Fruit fly (Drosophila melanogaster) whole organism, embryonic: ENCODE data around the gene smg.
A peak's percentile ranks its signal among the peaks of the same experiment; 100 is the strongest.

ENCODE experiments used
- Atf6 ChIP-seq: fragments of 200-800 bp; sonication (Bioruptor generic); IDR thresholded peaks from 2 replicates; pipeline ENCODE4 v1.3.6; 2022; ENCODE audit warnings: missing biosample characterization, missing genetic modification characterization
- Blimp-1 ChIP-seq: fragments of 200-800 bp; sonication (Bioruptor generic); optimal IDR thresholded peaks from 3 replicates; lab custom pipeline; 2018; ENCODE audit warnings: missing biosample characterization, missing genetic modification characterization, mild to moderate bottlenecking, moderate library complexity, missing genetic modification reagents
- CG10209 ChIP-seq: fragments of 200-800 bp; sonication (Bioruptor generic); optimal IDR thresholded peaks from 3 replicates; lab custom pipeline; 2017; ENCODE audit warnings: missing biosample characterization, mild to moderate bottlenecking, missing genetic modification characterization, missing genetic modification reagents
- CG1024 ChIP-seq: fragments of 200-800 bp; sonication (Bioruptor generic); IDR thresholded peaks from 2 replicates; pipeline ENCODE4 v1.3.6; 2022; ENCODE audit warnings: missing biosample characterization, missing genetic modification characterization
- CG10543 ChIP-seq: fragments of 200-800 bp; sonication (Bioruptor generic); optimal IDR thresholded peaks from 3 replicates; lab custom pipeline; 2017; ENCODE audit warnings: missing biosample characterization, mild to moderate bottlenecking, missing genetic modification characterization, moderate library complexity
- CG11247 ChIP-seq: fragments of 200-800 bp; sonication (Bioruptor generic); IDR thresholded peaks from 2 replicates; pipeline ENCODE4 v1.3.6; 2022; ENCODE audit warnings: missing biosample characterization, missing genetic modification characterization
- CG12219 ChIP-seq: fragments of 200-800 bp; sonication (Bioruptor generic); optimal IDR thresholded peaks from 3 replicates; lab custom pipeline; 2018; ENCODE audit warnings: missing biosample characterization, mild to moderate bottlenecking, missing genetic modification characterization
- CG12659 ChIP-seq: fragments of 200-800 bp; sonication (Bioruptor generic); optimal IDR thresholded peaks from 3 replicates; lab custom pipeline; 2017; ENCODE audit warnings: mild to moderate bottlenecking, missing biosample characterization, missing genetic modification reagents, missing genetic modification characterization
- CG12942 ChIP-seq: fragments of 200-800 bp; sonication (Bioruptor generic); optimal IDR thresholded peaks from 3 replicates; lab custom pipeline; 2016; ENCODE audit warnings: missing biosample characterization, missing genetic modification characterization
- CG13287 ChIP-seq: fragments of 200-800 bp; sonication (Bioruptor generic); IDR thresholded peaks from 2 replicates; pipeline ENCODE4 v1.3.6; 2022; ENCODE audit warnings: missing biosample characterization, missing genetic modification characterization; ENCODE audit not compliant: partially characterized antibody
- CG16863 ChIP-seq: fragments of 200-800 bp; sonication (Bioruptor generic); optimal IDR thresholded peaks from 3 replicates; lab custom pipeline; 2016; ENCODE audit warnings: missing biosample characterization, missing genetic modification characterization
- CG17359 ChIP-seq: fragments of 200-800 bp; sonication (Bioruptor generic); optimal IDR thresholded peaks from 3 replicates; lab custom pipeline; 2018; ENCODE audit warnings: missing biosample characterization, mild to moderate bottlenecking, missing genetic modification characterization, moderate library complexity
- CG2199 ChIP-seq: fragments of 200-800 bp; sonication (Bioruptor generic); IDR thresholded peaks from 3 replicates; pipeline ENCODE4 v1.3.6; 2022; ENCODE audit warnings: missing biosample characterization, missing genetic modification characterization
- CG2202 ChIP-seq: fragments of 200-800 bp; sonication (Bioruptor generic); optimal IDR thresholded peaks from 2 replicates; lab custom pipeline; 2018; ENCODE audit warnings: missing biosample characterization, mild to moderate bottlenecking, missing genetic modification characterization
- CG2889 ChIP-seq: fragments of 200-800 bp; sonication (Bioruptor generic); IDR thresholded peaks from 3 replicates; pipeline ENCODE4 v1.3.6; 2022; ENCODE audit warnings: missing biosample characterization, missing genetic modification characterization
- CG31388 ChIP-seq: fragments of 200-800 bp; sonication (Bioruptor generic); optimal IDR thresholded peaks from 2 replicates; lab custom pipeline; 2016; ENCODE audit warnings: missing biosample characterization, missing genetic modification characterization
- CG31441 ChIP-seq: fragments of 200-800 bp; sonication (Bioruptor generic); IDR thresholded peaks from 2 replicates; pipeline ENCODE4 v1.3.6; 2022; ENCODE audit warnings: missing biosample characterization, missing genetic modification characterization
- CG34376 ChIP-seq: fragments of 200-800 bp; sonication (Bioruptor generic); optimal IDR thresholded peaks from 2 replicates; lab custom pipeline; 2018; ENCODE audit warnings: missing biosample characterization, mild to moderate bottlenecking, missing genetic modification characterization
- CG42726 ChIP-seq: fragments of 200-800 bp; sonication (Bioruptor generic); IDR thresholded peaks from 2 replicates; pipeline ENCODE4 v1.3.6; 2022; ENCODE audit warnings: missing biosample characterization, missing genetic modification characterization; ENCODE audit not compliant: partially characterized antibody
- CG4404 ChIP-seq: fragments of 200-800 bp; sonication (Bioruptor generic); IDR thresholded peaks from 2 replicates; pipeline ENCODE4 v1.3.6; 2022; ENCODE audit warnings: missing biosample characterization, missing genetic modification characterization
- CG4730 ChIP-seq: fragments of 200-800 bp; sonication (Bioruptor generic); IDR thresholded peaks from 2 replicates; pipeline ENCODE4 v1.3.6; 2022; ENCODE audit warnings: missing biosample characterization, missing genetic modification characterization
- CG6254 ChIP-seq: fragments of 200-800 bp; sonication (Bioruptor generic); optimal IDR thresholded peaks from 3 replicates; lab custom pipeline; 2017; ENCODE audit warnings: mild to moderate bottlenecking, missing biosample characterization, missing genetic modification reagents, missing genetic modification characterization
- CG8290 ChIP-seq, 3 experiments: fragments of 200-800 bp; sonication (Bioruptor generic); optimal IDR thresholded peaks; 2 replicates each; lab custom pipeline; 2016 to 2019; ENCODE audit warnings: missing biosample characterization in 3 of 3, missing genetic modification characterization in 3 of 3, mild to moderate bottlenecking in 2 of 3, moderate library complexity in 1 of 3
- CG8765 ChIP-seq: fragments of 200-800 bp; sonication (Bioruptor generic); IDR thresholded peaks from 2 replicates; pipeline ENCODE4 v1.3.6; 2022; ENCODE audit warnings: missing biosample characterization, missing genetic modification characterization
- Dek ChIP-seq: fragments of 200-800 bp; sonication (Bioruptor generic); optimal IDR thresholded peaks from 3 replicates; lab custom pipeline; 2019; ENCODE audit warnings: missing biosample characterization, mild to moderate bottlenecking, missing genetic modification characterization, moderate library complexity
- Doc3 ChIP-seq: fragments of 200-800 bp; sonication (Bioruptor generic); IDR thresholded peaks from 3 replicates; pipeline ENCODE4 v1.3.6; 2022; ENCODE audit warnings: missing biosample characterization, missing genetic modification characterization; ENCODE audit not compliant: partially characterized antibody
- H2.0 ChIP-seq: fragments of 200-800 bp; sonication (Bioruptor generic); IDR thresholded peaks from 2 replicates; pipeline ENCODE4 v1.3.6; 2022; ENCODE audit warnings: missing biosample characterization, missing genetic modification characterization
- HLH3B ChIP-seq: fragments of 200-800 bp; sonication (Bioruptor generic); IDR thresholded peaks from 2 replicates; pipeline ENCODE4 v1.3.6; 2022; ENCODE audit warnings: missing biosample characterization, missing genetic modification characterization
- Hr51 ChIP-seq, 2 experiments: fragments of 200-800 bp; sonication (Bioruptor generic); optimal IDR thresholded peaks; 2 replicates in 1 of 2; 3 replicates in 1 of 2; lab custom pipeline; 2016 to 2018; ENCODE audit warnings: missing biosample characterization in 2 of 2, missing genetic modification characterization in 2 of 2, mild to moderate bottlenecking in 1 of 2, moderate library complexity in 1 of 2
- Lpt ChIP-seq: fragments of >200 bp; optimal IDR thresholded peaks from 2 replicates; lab custom pipeline; 2018; ENCODE audit warnings: missing biosample characterization, missing genetic modification characterization
- Neu2 ChIP-seq: fragments of 200-800 bp; sonication (Bioruptor generic); optimal IDR thresholded peaks from 3 replicates; lab custom pipeline; 2016; ENCODE audit warnings: missing biosample characterization, missing genetic modification characterization, borderline replicate concordance
- cg ChIP-seq: fragments of 200-800 bp; sonication (Bioruptor generic); optimal IDR thresholded peaks from 3 replicates; lab custom pipeline; 2019; ENCODE audit warnings: missing biosample characterization, mild to moderate bottlenecking, missing genetic modification characterization, moderate library complexity
- chif ChIP-seq, 2 experiments: fragments of 200-800 bp; sonication (Bioruptor generic); optimal IDR thresholded peaks; 3 replicates each; lab custom pipeline; 2016; ENCODE audit warnings: missing biosample characterization in 2 of 2, missing genetic modification characterization in 2 of 2
- chn ChIP-seq: fragments of 200-800 bp; sonication (Bioruptor generic); optimal IDR thresholded peaks from 2 replicates; lab custom pipeline; 2016; ENCODE audit warnings: missing biosample characterization, missing genetic modification characterization
- fd3F ChIP-seq: fragments of 200-800 bp; sonication (Bioruptor generic); optimal IDR thresholded peaks from 2 replicates; lab custom pipeline; 2018; ENCODE audit warnings: missing biosample characterization, mild to moderate bottlenecking, missing genetic modification characterization, moderate library complexity
- ken ChIP-seq: fragments of 200-800 bp; sonication (Bioruptor generic); IDR thresholded peaks from 3 replicates; pipeline ENCODE4 v1.3.6; 2022; ENCODE audit warnings: missing biosample characterization, missing genetic modification characterization
- knrl ChIP-seq: fragments of 200-800 bp; sonication (Bioruptor generic); IDR thresholded peaks from 3 replicates; pipeline ENCODE4 v1.3.6; 2022; ENCODE audit warnings: missing biosample characterization, missing genetic modification characterization; ENCODE audit not compliant: partially characterized antibody
- lmd ChIP-seq: fragments of 200-800 bp; sonication (Bioruptor generic); IDR thresholded peaks from 2 replicates; pipeline ENCODE4 v1.3.6; 2022; ENCODE audit warnings: missing biosample characterization, missing genetic modification characterization
- lola ChIP-seq, 3 experiments: fragments of >200 bp in 2 of 3; fragments of 200-800 bp in 1 of 3; sonication (Bioruptor generic) in 1 of 3; optimal IDR thresholded peaks; 2 replicates each; lab custom pipeline; 2017 to 2019; ENCODE audit warnings: missing biosample characterization in 3 of 3, missing genetic modification characterization in 3 of 3, mild to moderate bottlenecking in 1 of 3, moderate library complexity in 1 of 3
- oc ChIP-seq: fragments of 200-800 bp; sonication (Bioruptor generic); optimal IDR thresholded peaks from 2 replicates; lab custom pipeline; 2018; ENCODE audit warnings: missing biosample characterization, mild to moderate bottlenecking, missing genetic modification characterization, moderate library complexity
- pita ChIP-seq: fragments of 200-800 bp; sonication (Bioruptor generic); optimal IDR thresholded peaks from 2 replicates; lab custom pipeline; 2017; ENCODE audit warnings: missing biosample characterization, mild to moderate bottlenecking, missing genetic modification characterization
- pnt ChIP-seq: fragments of 200-800 bp; sonication (Bioruptor generic); optimal IDR thresholded peaks from 3 replicates; lab custom pipeline; 2016; ENCODE audit warnings: missing biosample characterization, missing genetic modification characterization
- sd ChIP-seq: fragments of 200-800 bp; sonication (Bioruptor generic); optimal IDR thresholded peaks from 3 replicates; lab custom pipeline; 2018; ENCODE audit warnings: missing biosample characterization, mild to moderate bottlenecking, missing genetic modification characterization, moderate library complexity
- so ChIP-seq: fragments of 200-800 bp; sonication (Bioruptor generic); IDR thresholded peaks from 3 replicates; pipeline ENCODE4 v1.3.6; 2022; ENCODE audit warnings: missing biosample characterization, missing genetic modification characterization
- ssp ChIP-seq: fragments of 200-800 bp; sonication (Bioruptor generic); IDR thresholded peaks from 2 replicates; pipeline ENCODE4 v1.3.6; 2022; ENCODE audit warnings: missing biosample characterization, missing genetic modification characterization
- toy ChIP-seq: fragments of 200-800 bp; sonication (Bioruptor generic); IDR thresholded peaks from 2 replicates; pipeline ENCODE4 v1.3.6; 2022; ENCODE audit warnings: missing biosample characterization, missing genetic modification characterization
- twi ChIP-seq: fragments of 200-800 bp; optimal IDR thresholded peaks from 2 replicates; lab custom pipeline; 2019; ENCODE audit warnings: missing biosample characterization, mild to moderate bottlenecking, missing genetic modification characterization, moderate library complexity

Gene smg

DNA sequence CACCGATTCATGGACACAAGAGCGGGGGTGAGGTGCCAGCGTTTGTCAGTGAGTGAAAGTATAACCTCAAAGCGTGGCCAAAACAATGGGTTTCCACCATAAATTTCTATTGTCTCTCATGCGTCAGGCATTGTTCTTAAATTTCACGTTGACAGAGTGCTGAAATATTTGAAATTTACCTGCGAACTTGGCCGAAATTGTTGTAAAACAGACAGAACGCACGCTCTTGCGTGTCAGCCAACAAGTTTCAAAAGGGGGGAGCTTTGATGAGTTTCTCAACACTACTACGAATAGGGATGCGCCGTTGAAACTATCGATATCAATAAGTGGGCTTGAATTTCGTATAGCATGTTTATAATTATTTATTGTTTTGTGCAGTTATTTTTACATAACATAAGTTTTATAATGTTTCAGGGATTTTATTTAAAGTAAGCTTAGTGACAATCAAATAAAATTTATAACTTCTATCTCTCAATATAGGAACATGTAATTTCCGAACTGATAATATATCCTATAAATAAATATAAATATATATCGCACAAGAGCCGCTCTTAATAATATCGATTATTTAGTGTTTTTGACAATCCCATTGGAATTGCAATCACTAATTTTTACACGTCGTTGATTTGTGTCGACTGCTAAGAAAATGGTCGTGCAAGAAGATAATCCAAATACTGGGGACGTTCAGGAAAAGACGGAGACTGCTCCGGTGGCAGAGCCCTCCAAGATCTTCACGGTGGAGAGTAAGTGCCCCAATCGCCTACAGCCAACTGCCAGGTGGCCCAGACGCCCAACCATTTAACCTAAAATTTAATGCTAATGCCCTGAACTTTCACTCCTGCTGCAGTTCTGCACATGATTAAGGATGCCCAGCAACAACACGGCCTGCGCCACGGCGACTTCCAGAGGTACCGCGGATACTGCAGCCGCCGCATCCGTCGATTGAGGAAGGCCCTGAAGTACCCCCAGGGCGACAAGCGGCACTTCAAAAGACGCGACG, 23.0 kb downstream of the smg start, which contains the start of the genes pix and Srp68:
pix (minus strand) TSS at position 288 of the 1,000 bp plus-strand sequence.
Srp68 (plus strand) TSS at position 569 of the 1,000 bp plus-strand sequence.
- TF ChIP-seq so (GFP tag; lab: Robert Waterston, UW) (no peak), lola (GFP tag; optimal IDR thresholded peaks at IDR 0.05; lab: Kevin White, UChicago) (peak in 1 of 3 experiments; percentile 75), CG16863 (GFP tag; lab: Kevin White, UChicago) (peak; percentile 10), oc (tag; lab: Kevin White, UChicago) (no peak), CG10209 (GFP tag; lab: Kevin White, UChicago) (peak; percentile 61), toy (GFP tag; lab: Robert Waterston, UW) (no peak), CG13287 (GFP tag; lab: Robert Waterston, UW) (peak; percentile 85), CG1024 (GFP tag; lab: Robert Waterston, UW) (no peak), Neu2 (GFP tag; lab: Kevin White, UChicago) (no peak), ken (GFP tag; lab: Robert Waterston, UW) (0 out of 3 replicates have a peak, but pooled peaks have one; percentile 48), HLH3B (GFP tag; lab: Robert Waterston, UW) (no peak), pnt (no peak), CG31388 (no peak), CG42726 (GFP tag; lab: Robert Waterston, UW) (no peak), CG12659 (GFP tag; lab: Kevin White, UChicago) (peak; percentile 82), twi (tag; lab: Kevin White, UChicago) (peak; percentile 63), CG8290 (GFP tag; optimal IDR thresholded peaks at IDR 0.05; lab: Kevin White, UChicago) (peak; percentile 53), CG8290 (tag; optimal IDR thresholded peaks at IDR 0.05; lab: Kevin White, UChicago) (peak in 1 of 2 experiments; percentile 39), chn (GFP tag; lab: Kevin White, UChicago) (peak; percentile 59), Dek (peak; percentile 60), CG17359 (tag; lab: Kevin White, UChicago) (peak; percentile 27), chif (GFP tag; optimal IDR thresholded peaks at IDR 0.05; lab: Kevin White, UChicago) (peak; percentile 13 to 47), H2.0 (GFP tag; lab: Robert Waterston, UW) (no peak), knrl (peak; percentile 93), cg (GFP tag; lab: Kevin White, UChicago) (no peak), Lpt (no peak), Hr51 (GFP tag; optimal IDR thresholded peaks at IDR 0.05; lab: Kevin White, UChicago) (peak in 1 of 2 experiments; percentile 14), CG2202 (tag; lab: Kevin White, UChicago) (no peak), lmd (GFP tag; lab: Robert Waterston, UW) (peak; percentile 46), CG31441 (GFP tag; lab: Robert Waterston, UW) (no peak), CG34376 (GFP tag; lab: Kevin White, UChicago) (peak; percentile 30), CG8765 (GFP tag; lab: Robert Waterston, UW) (no peak), CG2199 (GFP tag; lab: Robert Waterston, UW) (no peak), CG12942 (GFP tag; lab: Kevin White, UChicago) (peak; percentile 31), CG4730 (GFP tag; lab: Robert Waterston, UW) (no peak), CG10543 (GFP tag; lab: Kevin White, UChicago) (peak; percentile 81), fd3F (GFP tag; lab: Kevin White, UChicago) (peak; percentile 43), ssp (GFP tag; lab: Robert Waterston, UW) (no peak), CG12219 (GFP tag; lab: Kevin White, UChicago) (no peak), sd (tag; lab: Kevin White, UChicago) (no peak), CG6254 (GFP tag; lab: Kevin White, UChicago) (no peak), Blimp-1 (GFP tag; lab: Kevin White, UChicago) (peak; percentile 76), Doc3 (GFP tag; lab: Robert Waterston, UW) (peak; percentile 83), pita (no peak), CG4404 (GFP tag; lab: Robert Waterston, UW) (peak; percentile 64), CG11247 (GFP tag; lab: Robert Waterston, UW) (no peak), Atf6 (no peak), CG2889 (GFP tag; lab: Robert Waterston, UW) (no peak)
